Fruit fly (Drosophila melanogaster) whole organism, wandering third instar larva: ENCODE data around the gene ova.

Experiments
- Abd-B ChIP-seq: fragments of >200 bp; optimal IDR thresholded peaks from 2 replicates; lab custom pipeline; 2017; ENCODE audit warnings: missing biosample characterization, missing genetic modification characterization
- CG9705 ChIP-seq: fragments of 200-800 bp; sonication (Bioruptor generic); optimal IDR thresholded peaks from 2 replicates; lab custom pipeline; 2018; ENCODE audit warnings: missing biosample characterization, mild to moderate bottlenecking, missing genetic modification characterization
- CrebA ChIP-seq: fragments of 200-800 bp; sonication (Bioruptor generic); optimal IDR thresholded peaks from 2 replicates; lab custom pipeline; 2016; ENCODE audit warnings: missing biosample characterization, mild to moderate bottlenecking, missing genetic modification characterization, borderline replicate concordance
- Dfd ChIP-seq: fragments of >200 bp; optimal IDR thresholded peaks from 2 replicates; lab custom pipeline; 2017; ENCODE audit warnings: missing biosample characterization, missing genetic modification characterization
- Dif ChIP-seq: fragments of 200-275, 200-300 bp; sonication (Bioruptor generic); optimal IDR thresholded peaks from 2 replicates; lab custom pipeline; 2018; ENCODE audit warnings: missing biosample characterization, missing genetic modification characterization; ENCODE audit not compliant: partially characterized antibody
- GATAd ChIP-seq: sonication (Bioruptor generic); optimal IDR thresholded peaks from 2 replicates; lab custom pipeline; 2016; ENCODE audit warnings: missing biosample characterization, missing genetic modification characterization
- HLH106 ChIP-seq: fragments of 200-800 bp; optimal IDR thresholded peaks from 3 replicates; lab custom pipeline; 2019; ENCODE audit warnings: missing biosample characterization, mild to moderate bottlenecking, missing genetic modification characterization, moderate library complexity
- Hnf4 ChIP-seq: fragments of 200-800 bp; sonication (Bioruptor generic); optimal IDR thresholded peaks from 2 replicates; lab custom pipeline; 2016; ENCODE audit warnings: missing biosample characterization, mild to moderate bottlenecking, missing genetic modification characterization
- Hr78 ChIP-seq: fragments of >200 bp; optimal IDR thresholded peaks from 2 replicates; lab custom pipeline; 2017; ENCODE audit warnings: missing biosample characterization, missing genetic modification characterization
- Hr83 ChIP-seq: fragments of 200-300 bp; sonication (Bioruptor generic); optimal IDR thresholded peaks from 2 replicates; lab custom pipeline; 2016; ENCODE audit warnings: missing biosample characterization, mild to moderate bottlenecking, missing genetic modification characterization, moderate library complexity; ENCODE audit not compliant: poor library complexity, severe bottlenecking
- Jra ChIP-seq: sonication (Bioruptor generic); optimal IDR thresholded peaks from 2 replicates; lab custom pipeline; 2016; ENCODE audit warnings: missing biosample characterization, missing genetic modification characterization
- Mio ChIP-seq: sonication (Bioruptor generic); optimal IDR thresholded peaks from 2 replicates; lab custom pipeline; 2016; ENCODE audit warnings: missing biosample characterization, missing genetic modification characterization
- Myc ChIP-seq: fragments of >200 bp; optimal IDR thresholded peaks from 2 replicates; lab custom pipeline; 2017
- N ChIP-seq: fragments of >200 bp; optimal IDR thresholded peaks from 2 replicates; lab custom pipeline; 2018; ENCODE audit warnings: missing biosample characterization, missing external identifiers, missing genetic modification characterization
- OdsH ChIP-seq: fragments of 200-800 bp; sonication (Bioruptor generic); optimal IDR thresholded peaks from 2 replicates; lab custom pipeline; 2016; ENCODE audit warnings: missing biosample characterization, mild to moderate bottlenecking, missing genetic modification characterization
- Rel ChIP-seq, 2 experiments: fragments of 200-800 bp; sonication (Bioruptor generic) in 1 of 2; optimal IDR thresholded peaks; 2 replicates in 1 of 2; 3 replicates in 1 of 2; lab custom pipeline; 2016 to 2019; ENCODE audit warnings: mild to moderate bottlenecking in 2 of 2, missing biosample characterization in 2 of 2, missing genetic modification characterization in 2 of 2, moderate library complexity in 1 of 2
- Sp1 ChIP-seq: fragments of 200-800 bp; sonication (Bioruptor generic); optimal IDR thresholded peaks from 3 replicates; lab custom pipeline; 2019; ENCODE audit warnings: missing biosample characterization, mild to moderate bottlenecking, missing genetic modification characterization, moderate library complexity
- Vsx2 ChIP-seq: fragments of 200-300, 225-300 bp; sonication (Bioruptor generic); optimal IDR thresholded peaks from 2 replicates; lab custom pipeline; 2018; ENCODE audit warnings: missing biosample characterization, missing genetic modification characterization; ENCODE audit not compliant: partially characterized antibody
- br ChIP-seq: fragments of 200-800 bp; sonication (Bioruptor generic); optimal IDR thresholded peaks from 2 replicates; lab custom pipeline; 2016; ENCODE audit warnings: missing biosample characterization, missing genetic modification characterization
- brk ChIP-seq: fragments of 200-800 bp; sonication (Bioruptor generic); optimal IDR thresholded peaks from 2 replicates; lab custom pipeline; 2016; ENCODE audit warnings: missing biosample characterization, mild to moderate bottlenecking, missing genetic modification characterization
- dl ChIP-seq, 2 experiments: fragments of 175-275, 200-275 bp in 1 of 2; fragments of 200-275 bp in 1 of 2; sonication (Bioruptor generic); optimal IDR thresholded peaks; lab custom pipeline; 2018; ENCODE audit warnings: mild to moderate bottlenecking in 2 of 2, missing biosample characterization in 2 of 2, missing genetic modification characterization in 2 of 2, moderate library complexity in 2 of 2; ENCODE audit not compliant: partially characterized antibody in 2 of 2, insufficient read depth in 1 of 2
- dmrt93B ChIP-seq: fragments of 200-800 bp; sonication (Bioruptor generic); optimal IDR thresholded peaks from 2 replicates; lab custom pipeline; 2018; ENCODE audit warnings: missing biosample characterization, mild to moderate bottlenecking, missing genetic modification characterization
- dsf ChIP-seq: sonication (Bioruptor generic); optimal IDR thresholded peaks from 2 replicates; lab custom pipeline; 2016; ENCODE audit warnings: missing biosample characterization, missing genetic modification characterization, borderline replicate concordance
- ey ChIP-seq: fragments of 200-800 bp; sonication (Bioruptor generic); optimal IDR thresholded peaks from 2 replicates; lab custom pipeline; 2016; ENCODE audit warnings: missing biosample characterization, missing genetic modification characterization
- fru ChIP-seq: fragments of 200-800 bp; sonication (Bioruptor generic); optimal IDR thresholded peaks from 3 replicates; lab custom pipeline; 2016; ENCODE audit warnings: missing biosample characterization, mild to moderate bottlenecking, missing genetic modification characterization
- h ChIP-seq: fragments of 200-800 bp; sonication (Bioruptor generic); optimal IDR thresholded peaks from 3 replicates; lab custom pipeline; 2016; ENCODE audit warnings: missing biosample characterization, mild to moderate bottlenecking, missing genetic modification characterization
- jim ChIP-seq: fragments of 175-275, 200-325 bp; sonication (Bioruptor generic); optimal IDR thresholded peaks from 2 replicates; lab custom pipeline; 2016; ENCODE audit warnings: missing biosample characterization, mild to moderate bottlenecking, missing genetic modification characterization
- lola ChIP-seq: fragments of >200 bp; optimal IDR thresholded peaks from 2 replicates; lab custom pipeline; 2017; ENCODE audit warnings: missing biosample characterization, missing genetic modification characterization
- pan ChIP-seq: fragments of >200 bp; optimal IDR thresholded peaks from 2 replicates; lab custom pipeline; 2017
- psq ChIP-seq: fragments of 200-800 bp; sonication (Bioruptor generic); optimal IDR thresholded peaks from 3 replicates; lab custom pipeline; 2017; ENCODE audit warnings: missing biosample characterization, mild to moderate bottlenecking, missing genetic modification characterization, moderate library complexity
- rgr ChIP-seq: fragments of 200-800 bp; sonication (Bioruptor generic); optimal IDR thresholded peaks from 3 replicates; lab custom pipeline; 2016; ENCODE audit warnings: missing biosample characterization, mild to moderate bottlenecking, missing genetic modification characterization
- sage ChIP-seq: fragments of 200-800 bp; sonication (Bioruptor generic); optimal IDR thresholded peaks from 2 replicates; lab custom pipeline; 2016; ENCODE audit warnings: missing biosample characterization, mild to moderate bottlenecking, missing genetic modification characterization
- sv ChIP-seq: fragments of 200-800 bp; sonication (Bioruptor generic); optimal IDR thresholded peaks from 3 replicates; lab custom pipeline; 2016; ENCODE audit warnings: missing biosample characterization, missing genetic modification characterization
- tai ChIP-seq: sonication (Bioruptor generic); optimal IDR thresholded peaks from 2 replicates; lab custom pipeline; 2016; ENCODE audit warnings: missing biosample characterization, missing genetic modification characterization
- usp ChIP-seq: fragments of >200 bp; optimal IDR thresholded peaks from 2 replicates; lab custom pipeline; 2017; ENCODE audit warnings: missing biosample characterization, missing genetic modification characterization

ova gene

DNA sequence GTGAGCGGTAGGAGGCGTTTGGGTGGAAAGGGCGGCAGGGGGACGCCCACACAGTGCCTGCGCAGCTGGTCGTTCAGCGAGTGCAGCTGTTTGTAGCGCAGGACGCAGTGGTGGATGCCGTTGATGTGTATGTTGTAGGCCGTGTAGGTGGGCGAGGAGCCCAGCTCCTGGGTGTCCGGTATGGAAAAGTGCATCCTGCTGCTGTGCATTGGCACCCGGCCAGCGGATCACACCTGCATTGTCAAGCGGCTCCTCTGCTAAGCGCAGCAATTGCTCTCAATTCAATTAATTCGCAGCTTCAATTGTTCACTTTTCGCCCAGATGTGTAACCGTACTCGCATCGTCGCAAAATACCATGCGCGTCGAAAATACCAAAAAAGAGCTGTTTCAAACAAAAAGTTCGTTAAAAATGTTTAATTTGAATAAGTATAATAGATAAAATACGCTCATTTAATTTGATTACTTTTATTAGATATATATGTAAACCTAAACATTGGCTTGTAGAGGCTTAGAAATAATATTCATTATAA is 24.8 kb downstream of the ova start, which contains the start of gene Snx17:
Gene Snx17, minus strand, starts transcription at position 329 of the 530 bp plus-strand sequence.
- TF ChIP-seq brk (GFP tag; lab: Kevin White, UChicago) (no peak), pan (lab: Kevin White, UChicago) (no peak), fru (GFP tag; lab: Kevin White, UChicago) (no peak), sv (GFP tag; lab: Kevin White, UChicago) (no peak), Mio (GFP tag; lab: Kevin White, UChicago) (no peak), lola (GFP tag; lab: Kevin White, UChicago) (no peak), jim (GFP tag; lab: Kevin White, UChicago) (no peak), CG9705 (GFP tag; lab: Kevin White, UChicago) (no peak), dmrt93B (GFP tag; lab: Kevin White, UChicago) (no peak), Jra (no peak), Dif (no peak), Abd-B (no peak)

DNA sequence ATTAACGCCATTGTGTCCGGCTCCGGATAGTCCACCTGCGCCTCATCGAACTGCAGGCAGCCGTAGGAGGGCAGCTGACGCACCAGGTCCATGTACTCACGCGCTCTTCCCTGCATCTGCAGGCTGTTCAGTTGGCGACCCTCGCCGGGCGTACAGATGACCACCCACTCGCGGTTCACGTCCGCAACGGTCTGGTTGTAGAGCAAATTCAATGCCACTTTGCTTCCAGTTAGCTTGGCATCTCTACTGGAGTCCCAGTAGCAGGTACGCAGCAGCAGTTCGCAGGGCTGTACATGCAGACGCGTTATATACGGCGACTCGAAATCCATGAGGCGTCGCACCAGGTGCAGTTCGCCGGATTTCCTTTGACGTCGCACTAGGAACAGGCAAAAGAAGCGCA is 25.6 kb downstream of the ova start:
- TF ChIP-seq dmrt93B (GFP tag; lab: Kevin White, UChicago) (no peak), psq (GFP tag; lab: Kevin White, UChicago) (no peak), jim (GFP tag; lab: Kevin White, UChicago) (no peak), br (GFP tag; lab: Kevin White, UChicago) (no peak), fru (GFP tag; lab: Kevin White, UChicago) (no peak), Abd-B (no peak), sv (GFP tag; lab: Kevin White, UChicago) (no peak), Sp1 (no peak), sage (no peak), Mio (GFP tag; lab: Kevin White, UChicago) (no peak), Dif (no peak), CG9705 (GFP tag; lab: Kevin White, UChicago) (no peak), OdsH (GFP tag; lab: Kevin White, UChicago) (no peak), GATAd (GFP tag; lab: Kevin White, UChicago) (no peak), Hr83 (no peak), lola (GFP tag; lab: Kevin White, UChicago) (no peak), Rel (GFP tag; optimal IDR thresholded peaks at IDR 0.05; lab: Kevin White, UChicago) (no peak), Rel (tag; optimal IDR thresholded peaks at IDR 0.05; lab: Kevin White, UChicago) (no peak), HLH106 (tag; lab: Kevin White, UChicago) (no peak), rgr (GFP tag; lab: Kevin White, UChicago) (no peak), h (GFP tag; lab: Kevin White, UChicago) (no peak)

DNA sequence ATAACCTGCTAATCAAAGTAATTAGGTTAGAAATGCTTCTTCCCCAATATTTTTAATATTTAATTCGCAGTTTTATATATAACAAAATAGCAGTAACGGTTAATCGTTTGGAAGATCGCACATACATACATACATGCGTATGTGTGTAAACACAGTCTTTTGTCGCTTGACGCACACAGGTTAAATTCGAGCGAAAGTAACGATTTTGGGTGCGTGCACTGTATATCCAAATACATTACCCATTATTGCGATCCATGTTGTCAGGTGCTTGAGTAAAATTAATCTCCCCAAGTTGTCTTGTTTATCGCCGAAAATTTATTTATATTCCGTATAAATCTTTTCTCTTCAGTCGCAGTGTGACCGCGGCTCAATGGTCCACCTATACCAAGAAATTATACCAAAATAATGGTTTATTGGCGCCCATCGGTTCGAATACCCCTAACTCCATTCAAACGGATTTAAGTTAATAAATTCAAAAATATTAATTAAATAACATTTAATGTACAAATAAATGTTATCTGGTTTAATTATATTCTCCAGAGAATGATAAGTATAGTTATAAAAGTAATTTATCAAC is 27.5 kb downstream of the ova start, which contains the start of gene CG34159:
Gene CG34159, minus strand, starts transcription at position 385 of the 577 bp plus-strand sequence.
- TF ChIP-seq CG9705 (GFP tag; lab: Kevin White, UChicago) = no peak

DNA sequence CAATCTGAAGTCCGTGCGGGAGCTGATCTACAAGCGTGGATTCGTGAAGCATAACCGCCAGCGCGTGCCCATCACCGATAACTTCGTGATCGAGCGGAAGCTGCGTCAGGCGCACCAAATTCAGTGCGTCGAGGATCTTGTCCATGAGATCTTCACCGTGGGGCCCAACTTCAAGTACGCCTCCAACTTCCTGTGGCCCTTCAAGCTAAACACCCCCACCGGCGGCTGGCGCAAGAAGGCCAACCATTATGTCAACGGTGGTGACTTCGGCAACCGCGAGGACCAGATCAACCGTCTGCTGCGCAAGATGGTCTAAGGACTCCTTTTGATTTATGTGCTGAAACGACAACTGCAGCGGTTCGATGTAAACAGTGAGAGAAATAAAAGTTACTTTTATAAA is 29.7 kb downstream of the ova start:
- TF ChIP-seq Sp1 (no peak), Rel (GFP tag; optimal IDR thresholded peaks at IDR 0.05; lab: Kevin White, UChicago) (no peak), Rel (tag; optimal IDR thresholded peaks at IDR 0.05; lab: Kevin White, UChicago) (no peak), jim (GFP tag; lab: Kevin White, UChicago) (no peak)

DNA sequence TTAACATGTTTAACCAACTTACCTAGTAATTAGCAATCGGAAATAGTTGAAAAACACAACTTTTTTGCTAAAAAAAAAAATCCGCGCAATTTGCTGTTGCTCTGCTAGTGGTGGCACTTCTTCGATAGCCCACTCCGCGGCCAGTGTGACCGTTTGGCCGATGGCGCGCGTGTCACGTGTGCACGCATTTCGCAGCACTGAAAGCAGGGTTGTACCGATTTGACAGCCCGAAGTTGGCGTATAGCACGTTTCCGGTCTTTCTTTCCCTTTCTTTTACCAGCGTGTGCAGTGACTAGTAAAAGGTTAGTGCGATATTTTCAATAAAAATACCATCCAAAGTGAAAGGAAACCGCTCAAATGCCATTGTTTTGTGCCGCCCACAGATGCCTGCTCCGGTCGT is 30.6 kb downstream of the ova start, which contains the start of the genes Ripalpha and RpL7:
Gene Ripalpha, minus strand, starts transcription at position 128 of the 400 bp plus-strand sequence.
Gene RpL7, plus strand, starts transcription at position 158 of the 400 bp plus-strand sequence.
- TF ChIP-seq rgr (GFP tag; lab: Kevin White, UChicago) = peak; percentile 99
- TF ChIP-seq GATAd (GFP tag; lab: Kevin White, UChicago) = peak; percentile 80
- no peak for TF ChIP-seq CrebA (GFP tag; lab: Kevin White, UChicago)
- TF ChIP-seq pan (lab: Kevin White, UChicago) = no peak
- TF ChIP-seq Vsx2 (GFP tag; lab: Kevin White, UChicago) = peak; percentile 89
- TF ChIP-seq Myc (lab: Kevin White, UChicago) = peak; percentile 77
- TF ChIP-seq HLH106 (tag; lab: Kevin White, UChicago) = peak; percentile 91
- peak; percentile 87 for TF ChIP-seq brk (GFP tag; lab: Kevin White, UChicago)
- peak; percentile 89 for TF ChIP-seq ey (GFP tag; lab: Kevin White, UChicago)
- TF ChIP-seq Hnf4 (GFP tag; lab: Kevin White, UChicago) = peak; percentile 96
- TF ChIP-seq psq (GFP tag; lab: Kevin White, UChicago) = peak; percentile 85
- TF ChIP-seq h (GFP tag; lab: Kevin White, UChicago) = peak; percentile 98
- TF ChIP-seq Rel (GFP tag; optimal IDR thresholded peaks at IDR 0.05; lab: Kevin White, UChicago) = peak; percentile 58
- TF ChIP-seq Rel (tag; optimal IDR thresholded peaks at IDR 0.05; lab: Kevin White, UChicago) = peak; percentile 81
- TF ChIP-seq Dif = peak; percentile 71
- TF ChIP-seq Jra = peak; percentile 89
- TF ChIP-seq dsf (GFP tag; lab: Kevin White, UChicago) = peak; percentile 88
- no peak for TF ChIP-seq Hr78 (GFP tag; lab: Kevin White, UChicago)
- TF ChIP-seq Hr83 = peak; percentile 100
- TF ChIP-seq Sp1 = peak; percentile 95
- TF ChIP-seq sv (GFP tag; lab: Kevin White, UChicago) = peak; percentile 98
- peak; percentile 2 for TF ChIP-seq jim (GFP tag; lab: Kevin White, UChicago)
- TF ChIP-seq dl (GFP tag; optimal IDR thresholded peaks at IDR 0.05; lab: Kevin White, UChicago; ENCODE audit: insufficient read depth in 1 of 2, partially characterized antibody in 2 of 2) = no peak
- TF ChIP-seq br (GFP tag; lab: Kevin White, UChicago) = peak; percentile 98
- TF ChIP-seq usp = no peak
- peak; percentile 99 for TF ChIP-seq dmrt93B (GFP tag; lab: Kevin White, UChicago)
- TF ChIP-seq lola (GFP tag; lab: Kevin White, UChicago) = no peak
- TF ChIP-seq tai (GFP tag; lab: Kevin White, UChicago) = peak; percentile 62
- no peak for TF ChIP-seq Abd-B
- TF ChIP-seq N (GFP tag; lab: Kevin White, UChicago) = no peak
- TF ChIP-seq sage = peak; percentile 88
- TF ChIP-seq Dfd (GFP tag; lab: Kevin White, UChicago) = no peak
- peak; percentile 86 for TF ChIP-seq fru (GFP tag; lab: Kevin White, UChicago)
